Worm (Caenorhabditis elegans): Measurements from ENCODE around the gene srt-39.

srt-39 gene

DNA sequence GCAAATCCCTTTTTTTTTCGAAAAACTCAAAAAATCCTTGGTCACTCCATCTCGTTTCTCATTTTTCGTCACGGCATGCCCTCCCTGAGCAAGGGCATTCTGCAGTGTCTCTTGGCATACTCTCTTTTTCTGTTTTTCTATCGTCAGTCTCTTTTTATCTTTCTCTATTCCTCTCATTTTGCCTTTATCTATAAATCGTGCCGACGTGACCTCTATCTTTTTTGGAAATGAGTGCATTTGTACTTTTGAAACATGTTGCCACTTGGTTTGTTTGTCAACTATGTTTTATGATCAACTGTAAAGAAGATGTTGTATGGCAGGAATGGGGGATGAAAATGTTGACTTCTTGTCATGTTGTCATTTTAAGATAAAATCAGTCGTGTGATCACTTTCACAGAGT is 44.2 kb downstream of the srt-39 start:
- no peak for TF ChIP-seq sdz-12 (GFP tag; optimal IDR thresholded peaks at IDR 0.05)
- peak; percentile 33 for TF ChIP-seq nhr-6 (tag; optimal IDR thresholded peaks at IDR 0.05)
- TF ChIP-seq egl-27 (tag; optimal IDR thresholded peaks at IDR 0.05): no peak
- TF ChIP-seq hlh-30 (tag; optimal IDR thresholded peaks at IDR 0.05; ENCODE audit: insufficient read depth): peak; percentile 80
- TF ChIP-seq unc-39 (tag; optimal IDR thresholded peaks at IDR 0.05): no peak
- peak; percentile 74 for TF ChIP-seq nhr-48 (tag; optimal IDR thresholded peaks at IDR 0.05)
- no peak for TF ChIP-seq lin-15B (tag; optimal IDR thresholded peaks at IDR 0.05)
- no peak for TF ChIP-seq nhr-76 (tag; optimal IDR thresholded peaks at IDR 0.05)
- no peak for TF ChIP-seq unc-130 (GFP tag; optimal IDR thresholded peaks at IDR 0.05)
- TF ChIP-seq aly-2 (tag; optimal IDR thresholded peaks at IDR 0.05): no peak
- no peak for TF ChIP-seq Y5F2A.4 (GFP tag; optimal IDR thresholded peaks at IDR 0.05)
- peak; percentile 30 for TF ChIP-seq daf-12 (tag; optimal IDR thresholded peaks at IDR 0.05)
- TF ChIP-seq T26A8.4 (GFP tag; IDR thresholded peaks at IDR 0.05): no peak
- peak; percentile 75 for TF ChIP-seq dve-1 (tag; optimal IDR thresholded peaks at IDR 0.05; ENCODE audit: insufficient read depth)
- no peak for TF ChIP-seq cey-2 (tag; optimal IDR thresholded peaks at IDR 0.05; ENCODE audit: borderline replicate concordance, insufficient read depth)
- no peak for TF ChIP-seq D1046.2 (GFP tag; IDR thresholded peaks at IDR 0.05)
- TF ChIP-seq skn-1 (tag; optimal IDR thresholded peaks at IDR 0.05): no peak
- TF ChIP-seq ama-1 (optimal IDR thresholded peaks at IDR 0.05): no peak
- no peak for TF ChIP-seq gei-8 (GFP tag; optimal IDR thresholded peaks at IDR 0.05)
- no peak for TF ChIP-seq mxl-2 (GFP tag; conservative IDR thresholded peaks at IDR 0.05)
- peak; percentile 81 for TF ChIP-seq nhr-28 (tag; optimal IDR thresholded peaks at IDR 0.05)
- TF ChIP-seq spr-1 (tag; optimal IDR thresholded peaks at IDR 0.05): no peak
- peak; percentile 74 for TF ChIP-seq nhr-77 (tag; optimal IDR thresholded peaks at IDR 0.05)
- TF ChIP-seq dmd-9 (GFP tag; IDR thresholded peaks at IDR 0.05): no peak
- TF ChIP-seq ztf-11 (tag; optimal IDR thresholded peaks at IDR 0.05): no peak
- TF ChIP-seq daf-16 (GFP tag; optimal IDR thresholded peaks at IDR 0.05): no peak
- TF ChIP-seq daf-16 (tag; optimal IDR thresholded peaks at IDR 0.05): peak; percentile 70
- no peak for TF ChIP-seq ceh-32 (tag; optimal IDR thresholded peaks at IDR 0.05; ENCODE audit: poor library complexity)
- TF ChIP-seq mxl-3 (GFP tag; optimal IDR thresholded peaks at IDR 0.05): peak; percentile 54
- no peak for TF ChIP-seq lir-3 (tag; optimal IDR thresholded peaks at IDR 0.05)
- TF ChIP-seq snpc-4 (tag; optimal IDR thresholded peaks at IDR 0.05): no peak
- peak; percentile 70 for TF ChIP-seq hlh-11 (tag; optimal IDR thresholded peaks at IDR 0.05)
- TF ChIP-seq hmg-1.1 (GFP tag; IDR thresholded peaks at IDR 0.05): peak; percentile 44; the same call in 1 of the 2 replicates
- no peak for TF ChIP-seq F10B5.3 (tag; optimal IDR thresholded peaks at IDR 0.05)
- TF ChIP-seq nhr-111 (GFP tag; optimal IDR thresholded peaks at IDR 0.05): no peak
- TF ChIP-seq unc-62 (GFP tag; optimal IDR thresholded peaks at IDR 0.05 in 1 of 2): peak in 1 of 2 experiments; percentile 99
- no peak for TF ChIP-seq unc-62 (tag; optimal IDR thresholded peaks at IDR 0.05)
- no peak for TF ChIP-seq ceh-44 (GFP tag; IDR thresholded peaks at IDR 0.05)
- peak; percentile 71 for TF ChIP-seq nhr-25 (tag; optimal IDR thresholded peaks at IDR 0.05; ENCODE audit: borderline replicate concordance, insufficient read depth)
- TF ChIP-seq mep-1 (tag; optimal IDR thresholded peaks at IDR 0.05): peak; percentile 64
- TF ChIP-seq Y75B8A.6 (GFP tag; IDR thresholded peaks at IDR 0.05): no peak
- TF ChIP-seq lsy-2 (tag; optimal IDR thresholded peaks at IDR 0.05): peak; percentile 18 to 76
- TF ChIP-seq zag-1 (tag; optimal IDR thresholded peaks at IDR 0.05): no peak
- no peak for TF ChIP-seq F49E8.2 (tag; optimal IDR thresholded peaks at IDR 0.05; ENCODE audit: borderline replicate concordance)
- TF ChIP-seq fos-1 (tag; optimal IDR thresholded peaks at IDR 0.05): no peak
- no peak for TF ChIP-seq dmd-8 (GFP tag; IDR thresholded peaks at IDR 0.05)
- no peak for TF ChIP-seq Y105C5A.15 (GFP tag; IDR thresholded peaks at IDR 0.05)
- peak; percentile 60 for TF ChIP-seq dmd-6 (GFP tag; IDR thresholded peaks at IDR 0.05)
- no peak for TF ChIP-seq T20F7.1 (GFP tag; optimal IDR thresholded peaks at IDR 0.05)
- no peak for TF ChIP-seq egl-43 (GFP tag; IDR thresholded peaks at IDR 0.05)
- TF ChIP-seq R02D3.7 (tag; optimal IDR thresholded peaks at IDR 0.05): no peak
- peak in 1 of 2 experiments; percentile 77 for TF ChIP-seq hif-1 (tag; optimal IDR thresholded peaks at IDR 0.05)

Measured in whole organism, L4 larva.